Fruit fly (Drosophila melanogaster) whole organism, embryonic: ENCODE measurements around the gene CG32712.
A peak's percentile ranks its signal among the peaks of the same experiment; 100 is the strongest.

ENCODE experiments used
- ATbp ChIP-seq: fragments of 200-800 bp; sonication (Bioruptor generic); optimal IDR thresholded peaks from 2 replicates; lab custom pipeline; 2017; ENCODE audit warnings: missing biosample characterization, mild to moderate bottlenecking, missing genetic modification characterization, missing genetic modification reagents
- Asciz ChIP-seq: fragments of 200-800 bp; sonication (Bioruptor generic); optimal IDR thresholded peaks from 2 replicates; lab custom pipeline; 2017; ENCODE audit warnings: missing biosample characterization, mild to moderate bottlenecking, missing genetic modification characterization, missing genetic modification reagents
- CG10147 ChIP-seq: fragments of 200-800 bp; sonication (Bioruptor generic); optimal IDR thresholded peaks from 2 replicates; lab custom pipeline; 2019; ENCODE audit warnings: missing biosample characterization, mild to moderate bottlenecking, missing genetic modification characterization, moderate library complexity
- CG10565 ChIP-seq: fragments of 200-800 bp; sonication (Bioruptor generic); optimal IDR thresholded peaks from 3 replicates; lab custom pipeline; 2016; ENCODE audit warnings: missing biosample characterization, mild to moderate bottlenecking, missing genetic modification characterization
- CG11247 ChIP-seq: fragments of 200-800 bp; sonication (Bioruptor generic); IDR thresholded peaks from 2 replicates; pipeline ENCODE4 v1.3.6; 2022; ENCODE audit warnings: missing biosample characterization, missing genetic modification characterization
- CG12219 ChIP-seq: fragments of 200-800 bp; sonication (Bioruptor generic); optimal IDR thresholded peaks from 3 replicates; lab custom pipeline; 2018; ENCODE audit warnings: missing biosample characterization, mild to moderate bottlenecking, missing genetic modification characterization
- CG12391 ChIP-seq: fragments of 200-800 bp; sonication (Bioruptor generic); optimal IDR thresholded peaks from 3 replicates; lab custom pipeline; 2018; ENCODE audit warnings: missing biosample characterization, mild to moderate bottlenecking, missing genetic modification characterization, moderate library complexity
- CG12659 ChIP-seq: fragments of 200-800 bp; sonication (Bioruptor generic); optimal IDR thresholded peaks from 3 replicates; lab custom pipeline; 2017; ENCODE audit warnings: mild to moderate bottlenecking, missing biosample characterization, missing genetic modification reagents, missing genetic modification characterization
- CG12769 ChIP-seq: fragments of 200-800 bp; sonication (Bioruptor generic); optimal IDR thresholded peaks from 2 replicates; lab custom pipeline; 2019; ENCODE audit warnings: missing biosample characterization, mild to moderate bottlenecking, missing genetic modification characterization, moderate library complexity
- CG13287 ChIP-seq: fragments of 200-800 bp; sonication (Bioruptor generic); IDR thresholded peaks from 2 replicates; pipeline ENCODE4 v1.3.6; 2022; ENCODE audit warnings: missing biosample characterization, missing genetic modification characterization; ENCODE audit not compliant: partially characterized antibody
- CG13775 ChIP-seq: fragments of 200-800 bp; sonication (Bioruptor generic); optimal IDR thresholded peaks from 3 replicates; lab custom pipeline; 2017; ENCODE audit warnings: missing biosample characterization, mild to moderate bottlenecking, missing genetic modification characterization
- CG14050 ChIP-seq: fragments of 200-800 bp; sonication (Bioruptor generic); IDR thresholded peaks from 3 replicates; pipeline ENCODE4 v1.3.6; 2022; ENCODE audit warnings: missing biosample characterization, missing genetic modification characterization
- CG14441 ChIP-seq: fragments of 200-800 bp; sonication (Bioruptor generic); IDR thresholded peaks from 2 replicates; pipeline ENCODE4 v1.3.6; 2022; ENCODE audit warnings: missing biosample characterization, missing genetic modification characterization
- CG18764 ChIP-seq: fragments of 200-800 bp; sonication (Bioruptor generic); optimal IDR thresholded peaks from 3 replicates; lab custom pipeline; 2016; ENCODE audit warnings: missing biosample characterization, missing genetic modification characterization
- CG2120 ChIP-seq: fragments of 200-800 bp; sonication (Bioruptor generic); optimal IDR thresholded peaks from 3 replicates; lab custom pipeline; 2016; ENCODE audit warnings: missing biosample characterization, missing genetic modification characterization
- CG30020 ChIP-seq: fragments of 200-800 bp; optimal IDR thresholded peaks from 2 replicates; lab custom pipeline; 2019; ENCODE audit warnings: missing biosample characterization, mild to moderate bottlenecking, missing genetic modification characterization, moderate library complexity
- CG3407 ChIP-seq: fragments of 200-800 bp; sonication (Bioruptor generic); optimal IDR thresholded peaks from 2 replicates; lab custom pipeline; 2018; ENCODE audit warnings: missing biosample characterization, mild to moderate bottlenecking, missing genetic modification characterization
- CG5180 ChIP-seq: fragments of 200-800 bp; sonication (Bioruptor generic); optimal IDR thresholded peaks from 3 replicates; lab custom pipeline; 2017; ENCODE audit warnings: missing biosample characterization, missing genetic modification characterization, mild to moderate bottlenecking, moderate library complexity, missing genetic modification reagents
- CG9876 ChIP-seq: fragments of 200-800 bp; sonication (Bioruptor generic); optimal IDR thresholded peaks from 2 replicates; lab custom pipeline; 2016; ENCODE audit warnings: missing biosample characterization, missing genetic modification characterization
- CG9932 ChIP-seq: fragments of 200-800 bp; sonication (Bioruptor generic); IDR thresholded peaks from 2 replicates; pipeline ENCODE4 v1.3.6; 2022; ENCODE audit warnings: missing biosample characterization, missing genetic modification characterization
- CTCF ChIP-seq: fragments of 200-800 bp; sonication (Bioruptor generic); optimal IDR thresholded peaks from 2 replicates; lab custom pipeline; 2017; ENCODE audit warnings: missing biosample characterization, mild to moderate bottlenecking, missing genetic modification characterization, moderate library complexity
- Dad ChIP-seq: fragments of 200-800 bp; sonication (Bioruptor generic); optimal IDR thresholded peaks from 3 replicates; lab custom pipeline; 2016; ENCODE audit warnings: missing biosample characterization, missing genetic modification characterization
- Dfd ChIP-seq, 2 experiments: fragments of >200 bp; optimal IDR thresholded peaks; 2 replicates each; lab custom pipeline; 2017; ENCODE audit warnings: missing biosample characterization in 2 of 2, missing genetic modification characterization in 2 of 2
- Dll ChIP-seq: fragments of 200-800 bp; sonication (Bioruptor generic); IDR thresholded peaks from 4 replicates; pipeline ENCODE4 v1.3.6; 2022; ENCODE audit warnings: missing biosample characterization, missing genetic modification characterization; ENCODE audit not compliant: partially characterized antibody
- Dref ChIP-seq: fragments of 200-800 bp; sonication (Bioruptor generic); IDR thresholded peaks from 2 replicates; pipeline ENCODE4 v1.3.6; 2022; ENCODE audit warnings: missing biosample characterization, missing genetic modification characterization
- Gsc ChIP-seq: fragments of 200-800 bp; sonication (Bioruptor generic); IDR thresholded peaks from 2 replicates; pipeline ENCODE4 v1.3.6; 2022; ENCODE audit warnings: missing biosample characterization, missing genetic modification characterization
- HLHmδ ChIP-seq: fragments of 200-800 bp; sonication (Bioruptor generic); optimal IDR thresholded peaks from 2 replicates; lab custom pipeline; 2018; ENCODE audit warnings: missing biosample characterization, mild to moderate bottlenecking, missing genetic modification characterization, moderate library complexity
- Hand ChIP-seq: fragments of 200-800 bp; sonication (Bioruptor generic); optimal IDR thresholded peaks from 2 replicates; lab custom pipeline; 2017; ENCODE audit warnings: mild to moderate bottlenecking, missing biosample characterization, missing genetic modification reagents, missing genetic modification characterization
- Med ChIP-seq: fragments of 200-800 bp; sonication (Bioruptor generic); peaks from one replicate; lab custom pipeline; 2016; ENCODE audit warnings: missing biosample characterization, missing genetic modification characterization, mild to moderate bottlenecking, inconsistent platforms, moderate library complexity
- NFAT ChIP-seq: fragments of 200-800 bp; sonication (Bioruptor generic); IDR thresholded peaks from 2 replicates; pipeline ENCODE4 v1.3.6; 2022; ENCODE audit warnings: missing biosample characterization, missing genetic modification characterization
- Neu2 ChIP-seq: fragments of 200-800 bp; sonication (Bioruptor generic); optimal IDR thresholded peaks from 3 replicates; lab custom pipeline; 2016; ENCODE audit warnings: missing biosample characterization, missing genetic modification characterization, borderline replicate concordance
- Pdp1 ChIP-seq, 2 experiments: fragments of 200-800 bp; sonication (Bioruptor generic); optimal IDR thresholded peaks; 3 replicates each; lab custom pipeline; 2016; ENCODE audit warnings: missing biosample characterization in 2 of 2, missing genetic modification characterization in 2 of 2, mild to moderate bottlenecking in 1 of 2, moderate library complexity in 1 of 2
- Stat92E ChIP-seq, 3 experiments: fragments of >200 bp in 2 of 3; fragments of 200-800 bp in 1 of 3; sonication (Bioruptor generic) in 1 of 3; optimal IDR thresholded peaks; 2 replicates each; lab custom pipeline; 2017 to 2019; ENCODE audit warnings: missing biosample characterization in 3 of 3, missing genetic modification characterization in 3 of 3, mild to moderate bottlenecking in 1 of 3, moderate library complexity in 1 of 3
- Vsx1 ChIP-seq: fragments of 200-800 bp; sonication (Bioruptor generic); optimal IDR thresholded peaks from 2 replicates; lab custom pipeline; 2017; ENCODE audit warnings: missing biosample characterization, mild to moderate bottlenecking, missing genetic modification characterization, missing genetic modification reagents
- Xrp1 ChIP-seq: fragments of 200-800 bp; sonication (Bioruptor generic); IDR thresholded peaks from 2 replicates; pipeline ENCODE4 v1.3.6; 2022; ENCODE audit warnings: missing biosample characterization, missing genetic modification characterization
- aop ChIP-seq: fragments of 200-800 bp; sonication (Bioruptor generic); IDR thresholded peaks from 2 replicates; pipeline ENCODE4 v1.3.6; 2022; ENCODE audit warnings: missing biosample characterization, missing genetic modification characterization
- ap ChIP-seq: fragments of 200-800 bp; sonication (Bioruptor generic); IDR thresholded peaks from 2 replicates; pipeline ENCODE4 v1.3.6; 2022; ENCODE audit warnings: missing biosample characterization, missing genetic modification characterization
- br ChIP-seq: fragments of >200 bp; optimal IDR thresholded peaks from 2 replicates; lab custom pipeline; 2017
- chn ChIP-seq: fragments of 200-800 bp; sonication (Bioruptor generic); optimal IDR thresholded peaks from 2 replicates; lab custom pipeline; 2016; ENCODE audit warnings: missing biosample characterization, missing genetic modification characterization
- emc ChIP-seq: fragments of 200-800 bp; sonication (Bioruptor generic); optimal IDR thresholded peaks from 2 replicates; lab custom pipeline; 2016; ENCODE audit warnings: missing biosample characterization, missing genetic modification characterization
- eve ChIP-seq, 2 experiments: fragments of >200 bp; optimal IDR thresholded peaks; 2 replicates each; lab custom pipeline; 2017; ENCODE audit warnings: missing biosample characterization in 2 of 2, missing genetic modification characterization in 2 of 2
- fu2 ChIP-seq: fragments of 200-800 bp; sonication (Bioruptor generic); optimal IDR thresholded peaks from 2 replicates; lab custom pipeline; 2016; ENCODE audit warnings: missing biosample characterization, missing genetic modification characterization
- her ChIP-seq: fragments of 200-800 bp; sonication (Bioruptor generic); optimal IDR thresholded peaks from 2 replicates; lab custom pipeline; 2016; ENCODE audit warnings: missing biosample characterization, missing genetic modification characterization
- inv ChIP-seq: fragments of 200-800 bp; sonication (Bioruptor generic); IDR thresholded peaks from 2 replicates; pipeline ENCODE4 v1.3.6; 2022; ENCODE audit warnings: missing biosample characterization, missing genetic modification characterization; ENCODE audit not compliant: partially characterized antibody
- nom ChIP-seq: fragments of 200-800 bp; sonication (Bioruptor generic); optimal IDR thresholded peaks from 2 replicates; lab custom pipeline; 2017; ENCODE audit warnings: missing biosample characterization, missing genetic modification characterization, mild to moderate bottlenecking, moderate library complexity, missing genetic modification reagents
- onecut ChIP-seq: fragments of 200-800 bp; sonication (Bioruptor generic); IDR thresholded peaks from 2 replicates; pipeline ENCODE4 v1.3.6; 2022; ENCODE audit warnings: missing biosample characterization, missing genetic modification characterization
- prd ChIP-seq, 3 experiments: fragments of >200 bp in 2 of 3; fragments of 200-800 bp in 1 of 3; sonication (Bioruptor generic) in 1 of 3; optimal IDR thresholded peaks in 2 of 3; IDR thresholded peaks in 1 of 3; 2 replicates in 2 of 3; 3 replicates in 1 of 3; pipeline versions ENCODE4 v1.3.6 to Lab custom; 2017 to 2022; ENCODE audit warnings: missing biosample characterization in 1 of 3, missing genetic modification characterization in 1 of 3
- schlank ChIP-seq: fragments of 200-800 bp; sonication (Bioruptor generic); optimal IDR thresholded peaks from 2 replicates; lab custom pipeline; 2018; ENCODE audit warnings: missing biosample characterization, mild to moderate bottlenecking, missing genetic modification characterization
- sima ChIP-seq: fragments of 200-800 bp; sonication (Bioruptor generic); optimal IDR thresholded peaks from 2 replicates; lab custom pipeline; 2016; ENCODE audit warnings: missing biosample characterization, missing genetic modification characterization
- slp2 ChIP-seq: fragments of 200-800 bp; sonication (Bioruptor generic); optimal IDR thresholded peaks from 2 replicates; lab custom pipeline; 2016; ENCODE audit warnings: missing biosample characterization, missing genetic modification characterization
- trem ChIP-seq: fragments of 200-800 bp; optimal IDR thresholded peaks from 3 replicates; lab custom pipeline; 2019; ENCODE audit warnings: missing biosample characterization, mild to moderate bottlenecking, missing genetic modification characterization, moderate library complexity
- z ChIP-seq: fragments of 200-800 bp; sonication (Bioruptor generic); IDR thresholded peaks from 3 replicates; pipeline ENCODE4 v1.3.6; 2022; ENCODE audit warnings: missing biosample characterization, missing genetic modification characterization

The CG32712 gene

dm6 chrX:8461147-8461546, 27.5 kb upstream of the CG32712 start, which contains the start of gene Es2 (continued):
- TF ChIP-seq CG12659 (GFP tag; lab: Kevin White, UChicago): peak; percentile 10
- TF ChIP-seq Med: no peak
- TF ChIP-seq CG10147: peak; percentile 31
- no peak for TF ChIP-seq Asciz
- TF ChIP-seq aop (GFP tag; lab: Robert Waterston, UW): no peak
- TF ChIP-seq CG12391: no peak
- no peak for TF ChIP-seq CG5180 (GFP tag; lab: Kevin White, UChicago)
- TF ChIP-seq CG14050: no peak
- no peak for TF ChIP-seq slp2 (GFP tag; lab: Kevin White, UChicago)
- no peak for TF ChIP-seq schlank (tag; lab: Kevin White, UChicago)
- no peak for TF ChIP-seq CTCF (GFP tag; lab: Kevin White, UChicago)
- TF ChIP-seq CG18764 (GFP tag; lab: Kevin White, UChicago): no peak
- no peak for TF ChIP-seq CG11247
- no peak for TF ChIP-seq CG3407 (GFP tag; lab: Kevin White, UChicago)
- no peak for TF ChIP-seq Gsc (GFP tag; lab: Robert Waterston, UW)
- TF ChIP-seq Dll (GFP tag; lab: Robert Waterston, UW): 0 out of 4 replicates have a peak, but pooled peaks have one; percentile 47
- TF ChIP-seq onecut (GFP tag; lab: Robert Waterston, UW): no peak
- no peak for TF ChIP-seq CG13775 (GFP tag; lab: Kevin White, UChicago)
- TF ChIP-seq inv (GFP tag; lab: Robert Waterston, UW): no peak
- no peak for TF ChIP-seq CG10565 (GFP tag; lab: Kevin White, UChicago)
- no peak for TF ChIP-seq CG12769
- TF ChIP-seq Dref (GFP tag; lab: Robert Waterston, UW): peak; percentile 60
- TF ChIP-seq CG30020: no peak
- no peak for TF ChIP-seq fu2 (GFP tag; lab: Kevin White, UChicago)
- no peak for TF ChIP-seq Dad (GFP tag; lab: Kevin White, UChicago)
- TF ChIP-seq eve (GFP tag; optimal IDR thresholded peaks at IDR 0.05; lab: Kevin White, UChicago): no peak
- TF ChIP-seq CG14441 (GFP tag; lab: Robert Waterston, UW): no peak
- no peak for TF ChIP-seq Vsx1 (GFP tag; lab: Kevin White, UChicago)
- no peak for TF ChIP-seq HLHmδ (GFP tag; lab: Kevin White, UChicago)
- TF ChIP-seq CG9932 (GFP tag; lab: Robert Waterston, UW): no peak
- TF ChIP-seq Xrp1: no peak
- TF ChIP-seq emc: no peak
- TF ChIP-seq Neu2 (GFP tag; lab: Kevin White, UChicago): no peak
- no peak for TF ChIP-seq z (GFP tag; lab: Robert Waterston, UW)
- TF ChIP-seq nom (GFP tag; lab: Kevin White, UChicago): no peak
- peak; percentile 39 for TF ChIP-seq trem (tag; lab: Kevin White, UChicago)
- no peak for TF ChIP-seq CG9876 (GFP tag; lab: Kevin White, UChicago)
- TF ChIP-seq CG13287 (GFP tag; lab: Robert Waterston, UW): peak; percentile 37; the same call in 1 of the 2 replicates
- no peak for TF ChIP-seq CG12219 (GFP tag; lab: Kevin White, UChicago)
- no peak for TF ChIP-seq her (GFP tag; lab: Kevin White, UChicago)
- TF ChIP-seq Pdp1 (GFP tag; optimal IDR thresholded peaks at IDR 0.05; lab: Kevin White, UChicago): no peak
- no peak for TF ChIP-seq Dfd (GFP tag; optimal IDR thresholded peaks at IDR 0.05; lab: Kevin White, UChicago)
- TF ChIP-seq NFAT (GFP tag; lab: Robert Waterston, UW): no peak
- no peak for TF ChIP-seq sima (GFP tag; lab: Kevin White, UChicago)
- TF ChIP-seq br (lab: Kevin White, UChicago): no peak
- no peak for TF ChIP-seq chn (GFP tag; lab: Kevin White, UChicago)
- no peak for TF ChIP-seq CG2120 (GFP tag; lab: Kevin White, UChicago)
- TF ChIP-seq ATbp (GFP tag; lab: Kevin White, UChicago): no peak
- no peak for TF ChIP-seq Stat92E (GFP tag; optimal IDR thresholded peaks at IDR 0.05; lab: Kevin White, UChicago)
- no peak for TF ChIP-seq prd (optimal IDR thresholded peaks at IDR 0.05; lab: Kevin White, UChicago)
- no peak for TF ChIP-seq prd (GFP tag; IDR thresholded peaks at IDR 0.05; lab: Robert Waterston, UW)
- no peak for TF ChIP-seq Hand
- TF ChIP-seq ap (GFP tag; lab: Robert Waterston, UW): no peak
